Worm (Caenorhabditis elegans) whole organism, L1 larva: ENCODE results near the gene C45G9.10.

Experiments
- F16B12.6 ChIP-seq: fragments of 150-350 bp; optimal IDR thresholded peaks from 2 replicates; lab custom pipeline; 2014; ENCODE audit warnings: missing biosample characterization, missing genetic modification characterization
- aly-2 ChIP-seq: fragments of 150-350 bp; optimal IDR thresholded peaks from 2 replicates; lab custom pipeline; 2014; ENCODE audit warnings: missing biosample characterization, missing genetic modification characterization
- ama-1 ChIP-seq: fragments of 150-350 bp; optimal IDR thresholded peaks from 2 replicates; lab custom pipeline; 2014
- blmp-1 ChIP-seq: fragments of 150-350 bp; optimal IDR thresholded peaks from 2 replicates; lab custom pipeline; 2014; ENCODE audit warnings: missing biosample characterization, missing genetic modification characterization
- ces-1 ChIP-seq: fragments of 150-350 bp; optimal IDR thresholded peaks from 2 replicates; lab custom pipeline; 2014; ENCODE audit warnings: missing biosample characterization, missing genetic modification reagents, missing genetic modification characterization
- egl-27 ChIP-seq, 2 experiments: fragments of 150-350 bp in 1 of 2; sonication (generic microtip); optimal IDR thresholded peaks; 3 replicates each; lab custom pipeline; 2017 to 2018; ENCODE audit warnings: missing biosample characterization in 2 of 2, missing genetic modification characterization in 2 of 2, missing genetic modification reagents in 2 of 2
- fos-1 ChIP-seq: fragments of 150-350 bp; optimal IDR thresholded peaks from 2 replicates; lab custom pipeline; 2014; ENCODE audit warnings: missing biosample characterization, missing genetic modification characterization
- lin-39 ChIP-seq: fragments of 150-350 bp; optimal IDR thresholded peaks from 2 replicates; lab custom pipeline; 2014; ENCODE audit warnings: missing biosample characterization, missing genetic modification reagents, missing genetic modification characterization
- lsy-2 ChIP-seq, 2 experiments: fragments of 150-350 bp; optimal IDR thresholded peaks; 2 replicates each; lab custom pipeline; 2014; ENCODE audit warnings: missing biosample characterization in 2 of 2, missing genetic modification characterization in 2 of 2
- mep-1 ChIP-seq: fragments of 150-350 bp; optimal IDR thresholded peaks from 2 replicates; lab custom pipeline; 2014; ENCODE audit warnings: missing biosample characterization, missing genetic modification characterization
- skn-1 ChIP-seq: fragments of 150-350 bp; optimal IDR thresholded peaks from 2 replicates; lab custom pipeline; 2014; ENCODE audit warnings: missing biosample characterization, missing genetic modification characterization
- unc-86 ChIP-seq: sonication (generic microtip); optimal IDR thresholded peaks from 2 replicates; lab custom pipeline; 2016; ENCODE audit warnings: missing genetic modification characterization, missing compliant biosample characterization
- xbp-1 ChIP-seq: sonication (generic microtip); optimal IDR thresholded peaks from 2 replicates; lab custom pipeline; 2016; ENCODE audit warnings: missing genetic modification characterization, missing compliant biosample characterization
- ztf-4 ChIP-seq: fragments of 150-350 bp; optimal IDR thresholded peaks from 2 replicates; lab custom pipeline; 2014; ENCODE audit warnings: missing biosample characterization, missing genetic modification characterization

ce11 chrIII:5027219-5027618 is 34.5 kb downstream of the C45G9.10 start:
- no peak for TF ChIP-seq egl-27 (tag; optimal IDR thresholded peaks at IDR 0.05; lab: Kevin White, UChicago)
- no peak for TF ChIP-seq mep-1 (tag; lab: Kevin White, UChicago)
- no peak for TF ChIP-seq fos-1 (tag; lab: Kevin White, UChicago)
- TF ChIP-seq xbp-1 (tag; lab: Kevin White, UChicago), result no peak
- TF ChIP-seq F16B12.6 (tag; lab: Kevin White, UChicago), result no peak
- TF ChIP-seq ama-1, result no peak
- TF ChIP-seq lsy-2 (tag; optimal IDR thresholded peaks at IDR 0.05; lab: Kevin White, UChicago), result no peak
- TF ChIP-seq lin-39, result no peak
- no peak for TF ChIP-seq skn-1 (tag; lab: Kevin White, UChicago)
- TF ChIP-seq unc-86, result no peak
- TF ChIP-seq ztf-4 (tag; lab: Kevin White, UChicago), result no peak
- no peak for TF ChIP-seq ces-1
- no peak for TF ChIP-seq blmp-1 (tag; lab: Kevin White, UChicago)
- TF ChIP-seq aly-2 (tag; lab: Kevin White, UChicago), result no peak
